Fruit fly (Drosophila melanogaster) Kc167 (cell line): ENCODE measurements around the gene CG16789.

ENCODE experiments used
- Myc ChIP-seq: fragments of >200 bp; optimal IDR thresholded peaks from 2 replicates; lab custom pipeline; 2017; ENCODE audit warnings: missing external identifiers
- Sin3A ChIP-seq: fragments of >200 bp; optimal IDR thresholded peaks from 2 replicates; lab custom pipeline; 2018; ENCODE audit warnings: missing external identifiers
- h ChIP-seq: fragments of >200 bp; optimal IDR thresholded peaks from 3 replicates; lab custom pipeline; 2018; ENCODE audit warnings: missing external identifiers
- insv ChIP-seq: fragments of >200 bp; optimal IDR thresholded peaks from 3 replicates; lab custom pipeline; 2018; ENCODE audit warnings: missing external identifiers
- psq ChIP-seq: fragments of >200 bp; optimal IDR thresholded peaks from 2 replicates; lab custom pipeline; 2017; ENCODE audit warnings: missing external identifiers
- ttk ChIP-seq: sonication (Bioruptor generic); optimal IDR thresholded peaks from 2 replicates; lab custom pipeline; 2017; ENCODE audit warnings: missing external identifiers

The CG16789 gene

dm6 chr3R:9565895-9566294 lies at the start of gene CG16789:
TSS of gene CG16789 (plus strand) at chr3R:9566195.
- TF ChIP-seq ttk, result no peak
- TF ChIP-seq h, result no peak
- TF ChIP-seq psq (lab: Kevin White, UChicago), result no peak
- no peak for TF ChIP-seq Myc
- TF ChIP-seq Sin3A (lab: Kevin White, UChicago), result no peak
- no peak for TF ChIP-seq insv (lab: Kevin White, UChicago)

- TF ChIP-seq h, result no peak
- no peak for TF ChIP-seq Myc
- TF ChIP-seq Sin3A (lab: Kevin White, UChicago), result no peak
- TF ChIP-seq ttk, result no peak
- no peak for TF ChIP-seq insv (lab: Kevin White, UChicago)
- no peak for TF ChIP-seq psq (lab: Kevin White, UChicago)
Observed at dm6 chr3R:9516400-9516852, 49.6 kb upstream of the CG16789 start.

- TF ChIP-seq ttk (no peak), Sin3A (lab: Kevin White, UChicago) (no peak), insv (lab: Kevin White, UChicago) (no peak), h (no peak), psq (lab: Kevin White, UChicago) (no peak), Myc (no peak)
Observed at dm6 chr3R:9527907-9528842, 37.8 kb upstream of the CG16789 start.

- TF ChIP-seq ttk (no peak), Sin3A (lab: Kevin White, UChicago) (no peak), h (no peak), insv (lab: Kevin White, UChicago) (no peak), Myc (no peak), psq (lab: Kevin White, UChicago) (no peak)
Observed at dm6 chr3R:9529387-9529897, 36.6 kb upstream of the CG16789 start.

dm6 chr3R:9529913-9530312 lies 36.1 kb upstream of the CG16789 start:
- TF ChIP-seq ttk (no peak), h (no peak), Myc (no peak), Sin3A (lab: Kevin White, UChicago) (no peak)

- no peak for TF ChIP-seq psq (lab: Kevin White, UChicago)
Observed at dm6 chr3R:9532437-9533180, 33.4 kb upstream of the CG16789 start, which contains the start of gene by. TSS of gene by (minus strand) at chr3R:9533011.

- TF ChIP-seq insv (lab: Kevin White, UChicago), result no peak
- no peak for TF ChIP-seq psq (lab: Kevin White, UChicago)
- TF ChIP-seq h, result no peak
- no peak for TF ChIP-seq Sin3A (lab: Kevin White, UChicago)
- TF ChIP-seq Myc, result no peak
- TF ChIP-seq ttk, result no peak
Observed at dm6 chr3R:9533181-9534124, 32.5 kb upstream of the CG16789 start.

- no peak for TF ChIP-seq insv (lab: Kevin White, UChicago)
- no peak for TF ChIP-seq psq (lab: Kevin White, UChicago)
- TF ChIP-seq Sin3A (lab: Kevin White, UChicago), result no peak
- TF ChIP-seq h, result no peak
- TF ChIP-seq Myc, result no peak
- no peak for TF ChIP-seq ttk
Observed at dm6 chr3R:9534125-9534496, 31.9 kb upstream of the CG16789 start.

dm6 chr3R:9534595-9535217 lies 31.3 kb upstream of the CG16789 start:
- TF ChIP-seq insv (lab: Kevin White, UChicago), result no peak
- no peak for TF ChIP-seq ttk
- TF ChIP-seq h, result no peak

- TF ChIP-seq h (no peak), psq (lab: Kevin White, UChicago) (no peak), Myc (no peak), insv (lab: Kevin White, UChicago) (no peak), ttk (no peak), Sin3A (lab: Kevin White, UChicago) (no peak)
Observed at dm6 chr3R:9543495-9544180, 22.4 kb upstream of the CG16789 start.

- no peak for TF ChIP-seq h
- TF ChIP-seq ttk, result no peak
- TF ChIP-seq psq (lab: Kevin White, UChicago), result no peak
- no peak for TF ChIP-seq Sin3A (lab: Kevin White, UChicago)
- no peak for TF ChIP-seq Myc
- TF ChIP-seq insv (lab: Kevin White, UChicago), result no peak
Observed at dm6 chr3R:9546808-9547381, 19.1 kb upstream of the CG16789 start.
